Fruit fly (Drosophila melanogaster) whole organism, embryonic: ENCODE data around the gene asf1.

Experiments
- Adf1 ChIP-seq: fragments of 200-800 bp; sonication (Bioruptor generic); IDR thresholded peaks from 2 replicates; pipeline ENCODE4 v1.3.6; 2022; ENCODE audit warnings: missing biosample characterization, missing genetic modification characterization
- Bgb ChIP-seq: fragments of 200-800 bp; sonication (Bioruptor generic); IDR thresholded peaks from 2 replicates; pipeline ENCODE4 v1.3.6; 2022; ENCODE audit warnings: missing biosample characterization, missing genetic modification characterization; ENCODE audit not compliant: partially characterized antibody
- CG10147 ChIP-seq: fragments of 200-800 bp; sonication (Bioruptor generic); optimal IDR thresholded peaks from 2 replicates; lab custom pipeline; 2019; ENCODE audit warnings: missing biosample characterization, mild to moderate bottlenecking, missing genetic modification characterization, moderate library complexity
- CG10321 ChIP-seq: fragments of 200-800 bp; sonication (Bioruptor generic); IDR thresholded peaks from 2 replicates; pipeline ENCODE4 v1.3.6; 2022; ENCODE audit warnings: missing biosample characterization, missing genetic modification characterization
- CG14050 ChIP-seq: fragments of 200-800 bp; sonication (Bioruptor generic); IDR thresholded peaks from 3 replicates; pipeline ENCODE4 v1.3.6; 2022; ENCODE audit warnings: missing biosample characterization, missing genetic modification characterization
- CG15073 ChIP-seq: fragments of 200-800 bp; sonication (Bioruptor generic); optimal IDR thresholded peaks from 2 replicates; lab custom pipeline; 2016; ENCODE audit warnings: missing biosample characterization, missing genetic modification characterization
- CG16815 ChIP-seq: fragments of 200-800 bp; sonication (Bioruptor generic); optimal IDR thresholded peaks from 3 replicates; lab custom pipeline; 2017; ENCODE audit warnings: missing biosample characterization, mild to moderate bottlenecking, missing genetic modification characterization
- CG17361 ChIP-seq: fragments of 200-800 bp; sonication (Bioruptor generic); IDR thresholded peaks from 3 replicates; pipeline ENCODE4 v1.3.6; 2022; ENCODE audit warnings: missing biosample characterization, missing genetic modification characterization
- CG17802 ChIP-seq: fragments of 200-800 bp; sonication (Bioruptor generic); optimal IDR thresholded peaks from 2 replicates; lab custom pipeline; 2018; ENCODE audit warnings: missing biosample characterization, mild to moderate bottlenecking, missing genetic modification characterization, moderate library complexity
- CG2116 ChIP-seq: fragments of 200-800 bp; sonication (Bioruptor generic); optimal IDR thresholded peaks from 3 replicates; lab custom pipeline; 2018; ENCODE audit warnings: missing biosample characterization, mild to moderate bottlenecking, missing genetic modification characterization
- CG32767 ChIP-seq: fragments of 200-800 bp; sonication (Bioruptor generic); IDR thresholded peaks from 2 replicates; pipeline ENCODE4 v1.3.6; 2022; ENCODE audit warnings: missing biosample characterization, missing genetic modification characterization
- CG3995 ChIP-seq: fragments of 200-800 bp; sonication (Bioruptor generic); optimal IDR thresholded peaks from 3 replicates; lab custom pipeline; 2016; ENCODE audit warnings: missing biosample characterization, missing genetic modification characterization
- CG4360 ChIP-seq: fragments of 200-800 bp; sonication (Bioruptor generic); IDR thresholded peaks from 2 replicates; pipeline ENCODE4 v1.3.6; 2022; ENCODE audit warnings: missing biosample characterization, missing genetic modification characterization
- CG7271 ChIP-seq: fragments of 200-800 bp; sonication (Bioruptor generic); optimal IDR thresholded peaks from 2 replicates; lab custom pipeline; 2018; ENCODE audit warnings: missing biosample characterization, mild to moderate bottlenecking, missing genetic modification characterization, moderate library complexity
- CG7556 ChIP-seq: fragments of 200-800 bp; sonication (Bioruptor generic); optimal IDR thresholded peaks from 2 replicates; lab custom pipeline; 2017; ENCODE audit warnings: missing biosample characterization, mild to moderate bottlenecking, missing genetic modification characterization
- CG8765 ChIP-seq: fragments of 200-800 bp; sonication (Bioruptor generic); IDR thresholded peaks from 2 replicates; pipeline ENCODE4 v1.3.6; 2022; ENCODE audit warnings: missing biosample characterization, missing genetic modification characterization
- CoRest ChIP-seq: fragments of 200-800 bp; sonication (Bioruptor generic); optimal IDR thresholded peaks from 3 replicates; lab custom pipeline; 2018; ENCODE audit warnings: missing biosample characterization, mild to moderate bottlenecking, missing genetic modification characterization, moderate library complexity
- D ChIP-seq, 2 experiments: fragments of 200-800 bp in 1 of 2; fragments of >200 bp in 1 of 2; sonication (Bioruptor generic) in 1 of 2; optimal IDR thresholded peaks; 2 replicates in 1 of 2; 3 replicates in 1 of 2; lab custom pipeline; 2017; ENCODE audit warnings: mild to moderate bottlenecking in 1 of 2, missing biosample characterization in 1 of 2, missing genetic modification characterization in 1 of 2, missing genetic modification reagents in 1 of 2
- Dbx ChIP-seq: fragments of 200-800 bp; sonication (Bioruptor generic); IDR thresholded peaks from 3 replicates; pipeline ENCODE4 v1.3.6; 2022; ENCODE audit warnings: missing biosample characterization, missing genetic modification characterization
- Deaf1 ChIP-seq: fragments of 200-800 bp; optimal IDR thresholded peaks from 3 replicates; lab custom pipeline; 2019; ENCODE audit warnings: missing biosample characterization, mild to moderate bottlenecking, missing genetic modification characterization, moderate library complexity
- Doc3 ChIP-seq: fragments of 200-800 bp; sonication (Bioruptor generic); IDR thresholded peaks from 3 replicates; pipeline ENCODE4 v1.3.6; 2022; ENCODE audit warnings: missing biosample characterization, missing genetic modification characterization; ENCODE audit not compliant: partially characterized antibody
- E2f1 ChIP-seq: fragments of 200-800 bp; sonication (Bioruptor generic); IDR thresholded peaks from 2 replicates; pipeline ENCODE4 v1.3.6; 2022; ENCODE audit warnings: missing biosample characterization, missing genetic modification characterization
- Ets97D ChIP-seq: fragments of 200-800 bp; sonication (Bioruptor generic); optimal IDR thresholded peaks from 3 replicates; lab custom pipeline; 2016; ENCODE audit warnings: missing biosample characterization, missing genetic modification characterization
- Jarid2 ChIP-seq: fragments of 200-800 bp; sonication (Bioruptor generic); optimal IDR thresholded peaks from 3 replicates; lab custom pipeline; 2017; ENCODE audit warnings: mild to moderate bottlenecking, missing biosample characterization, missing genetic modification reagents, missing genetic modification characterization
- Meics ChIP-seq: fragments of 200-800 bp; sonication (Bioruptor generic); optimal IDR thresholded peaks from 2 replicates; lab custom pipeline; 2017; ENCODE audit warnings: missing biosample characterization, mild to moderate bottlenecking, missing genetic modification characterization
- NC2α ChIP-seq: fragments of 200-800 bp; sonication (Bioruptor generic); optimal IDR thresholded peaks from 2 replicates; lab custom pipeline; 2016; ENCODE audit warnings: missing biosample characterization, missing genetic modification characterization
- Nf-YB ChIP-seq: fragments of 200-800 bp; sonication (Bioruptor generic); optimal IDR thresholded peaks from 3 replicates; lab custom pipeline; 2019; ENCODE audit warnings: missing biosample characterization, mild to moderate bottlenecking, missing genetic modification characterization, moderate library complexity
- Nf-YC ChIP-seq: fragments of 200-800 bp; optimal IDR thresholded peaks from 3 replicates; lab custom pipeline; 2019; ENCODE audit warnings: missing biosample characterization, mild to moderate bottlenecking, missing genetic modification characterization, moderate library complexity
- abd-A ChIP-seq: fragments of 200-800 bp; sonication (Bioruptor generic); optimal IDR thresholded peaks from 3 replicates; lab custom pipeline; 2019; ENCODE audit warnings: missing biosample characterization, mild to moderate bottlenecking, missing genetic modification characterization, moderate library complexity
- chm ChIP-seq: fragments of 200-800 bp; sonication (Bioruptor generic); IDR thresholded peaks from 2 replicates; pipeline ENCODE4 v1.3.6; 2022; ENCODE audit warnings: missing biosample characterization, missing genetic modification characterization
- crol ChIP-seq: fragments of 200-800 bp; sonication (Bioruptor generic); IDR thresholded peaks from 2 replicates; pipeline ENCODE4 v1.3.6; 2022; ENCODE audit warnings: missing biosample characterization, missing genetic modification characterization
- gcm ChIP-seq: fragments of 200-800 bp; sonication (Bioruptor generic); optimal IDR thresholded peaks from 2 replicates; lab custom pipeline; 2019; ENCODE audit warnings: missing biosample characterization, mild to moderate bottlenecking, missing genetic modification characterization, moderate library complexity
- her ChIP-seq: fragments of 200-800 bp; sonication (Bioruptor generic); optimal IDR thresholded peaks from 2 replicates; lab custom pipeline; 2016; ENCODE audit warnings: missing biosample characterization, missing genetic modification characterization
- inv ChIP-seq: fragments of 200-800 bp; sonication (Bioruptor generic); IDR thresholded peaks from 2 replicates; pipeline ENCODE4 v1.3.6; 2022; ENCODE audit warnings: missing biosample characterization, missing genetic modification characterization; ENCODE audit not compliant: partially characterized antibody
- kah ChIP-seq: fragments of 200-800 bp; sonication (Bioruptor generic); optimal IDR thresholded peaks from 2 replicates; lab custom pipeline; 2018; ENCODE audit warnings: missing biosample characterization, mild to moderate bottlenecking, missing genetic modification characterization
- lov ChIP-seq, 2 experiments: fragments of 200-800 bp in 1 of 2; fragments of >200 bp in 1 of 2; sonication (Bioruptor generic) in 1 of 2; IDR thresholded peaks in 1 of 2; optimal IDR thresholded peaks in 1 of 2; 2 replicates in 1 of 2; 3 replicates in 1 of 2; pipeline versions ENCODE4 v1.3.6 to Lab custom; 2017 to 2022; ENCODE audit warnings: missing biosample characterization in 1 of 2, missing genetic modification characterization in 1 of 2
- mld ChIP-seq: fragments of 200-800 bp; sonication (Bioruptor generic); IDR thresholded peaks from 3 replicates; pipeline ENCODE4 v1.3.6; 2022; ENCODE audit warnings: missing biosample characterization, missing genetic modification characterization; ENCODE audit not compliant: partially characterized antibody
- pan ChIP-seq, 4 experiments: fragments of >200 bp in 3 of 4; fragments of 200-800 bp in 1 of 4; sonication (Bioruptor generic) in 1 of 4; optimal IDR thresholded peaks in 3 of 4; IDR thresholded peaks in 1 of 4; 2 replicates each; pipeline versions ENCODE4 v1.3.6 to Lab custom; 2017 to 2022; ENCODE audit warnings: missing biosample characterization in 2 of 4, missing genetic modification characterization in 2 of 4, mixed read lengths in 1 of 4
- pb ChIP-seq: fragments of 200-800 bp; sonication (Bioruptor generic); optimal IDR thresholded peaks from 3 replicates; lab custom pipeline; 2016; ENCODE audit warnings: missing biosample characterization, missing genetic modification characterization
- phol ChIP-seq: fragments of 200-800 bp; sonication (Bioruptor generic); optimal IDR thresholded peaks from 3 replicates; lab custom pipeline; 2018; ENCODE audit warnings: missing biosample characterization, mild to moderate bottlenecking, missing genetic modification characterization, moderate library complexity
- salm ChIP-seq: fragments of 200-800 bp; sonication (Bioruptor generic); optimal IDR thresholded peaks from 2 replicates; lab custom pipeline; 2018; ENCODE audit warnings: missing biosample characterization, mild to moderate bottlenecking, missing genetic modification characterization
- sna ChIP-seq: fragments of 200-800 bp; sonication (Bioruptor generic); IDR thresholded peaks from 2 replicates; pipeline ENCODE4 v1.3.6; 2022; ENCODE audit warnings: missing biosample characterization, missing genetic modification characterization; ENCODE audit not compliant: partially characterized antibody
- tll ChIP-seq, 2 experiments: fragments of 200-800 bp in 1 of 2; fragments of >200 bp in 1 of 2; sonication (Bioruptor generic) in 1 of 2; optimal IDR thresholded peaks; 2 replicates each; lab custom pipeline; 2017 to 2019; ENCODE audit warnings: missing biosample characterization in 2 of 2, missing genetic modification characterization in 2 of 2, mild to moderate bottlenecking in 1 of 2, moderate library complexity in 1 of 2
- twi ChIP-seq: fragments of 200-800 bp; optimal IDR thresholded peaks from 2 replicates; lab custom pipeline; 2019; ENCODE audit warnings: missing biosample characterization, mild to moderate bottlenecking, missing genetic modification characterization, moderate library complexity
- vvl ChIP-seq: fragments of 200-800 bp; sonication (Bioruptor generic); IDR thresholded peaks from 2 replicates; pipeline ENCODE4 v1.3.6; 2022; ENCODE audit warnings: missing biosample characterization, missing genetic modification characterization
- zen2 ChIP-seq: fragments of 200-800 bp; sonication (Bioruptor generic); IDR thresholded peaks from 3 replicates; pipeline ENCODE4 v1.3.6; 2022; ENCODE audit warnings: missing biosample characterization, missing genetic modification characterization; ENCODE audit not compliant: partially characterized antibody

The asf1 gene

dm6 chr3L:19663605-19664230, 45.0 kb downstream of the asf1 start, which contains the start of gene tey:
tey (minus strand) TSS chr3L:19664104.
- no peak for TF ChIP-seq CG7556
- no peak for TF ChIP-seq Meics (GFP tag; lab: Kevin White, UChicago)
- TF ChIP-seq Dbx (GFP tag; lab: Robert Waterston, UW), result no peak; the same call in 2 of the 3 replicates
- TF ChIP-seq CG14050 (GFP tag; lab: Robert Waterston, UW), result no peak
- TF ChIP-seq inv (GFP tag; lab: Robert Waterston, UW), result no peak
- peak in 1 of 2 experiments; percentile 2 for TF ChIP-seq tll (GFP tag; optimal IDR thresholded peaks at IDR 0.05; lab: Kevin White, UChicago)
- TF ChIP-seq CG10321 (GFP tag; lab: Robert Waterston, UW), result peak; percentile 96
- no peak for TF ChIP-seq her (GFP tag; lab: Kevin White, UChicago)
- 0 out of 2 replicates have a peak, but pooled peaks have one; percentile 35 for TF ChIP-seq chm
- TF ChIP-seq CG2116 (GFP tag; lab: Kevin White, UChicago), result no peak
- no peak for TF ChIP-seq salm (tag; lab: Kevin White, UChicago)
- TF ChIP-seq CG10147 (GFP tag; lab: Kevin White, UChicago), result no peak
- 0 out of 3 replicates have a peak, but pooled peaks have one; percentile 37 for TF ChIP-seq zen2 (GFP tag; lab: Robert Waterston, UW)
- peak; percentile 75 for TF ChIP-seq crol (GFP tag; lab: Robert Waterston, UW)
- TF ChIP-seq CG4360 (GFP tag; lab: Robert Waterston, UW), result peak; percentile 94
- TF ChIP-seq CG7271 (tag; lab: Kevin White, UChicago), result peak; percentile 11
- no peak for TF ChIP-seq CG15073 (GFP tag; lab: Kevin White, UChicago)
- peak; percentile 41; the same call in 1 of the 2 replicates for TF ChIP-seq vvl (GFP tag; lab: Robert Waterston, UW)
- TF ChIP-seq Adf1 (GFP tag; lab: Robert Waterston, UW), result peak; percentile 96
- TF ChIP-seq CG16815 (GFP tag; lab: Kevin White, UChicago), result no peak
- TF ChIP-seq phol, result peak; percentile 25
- TF ChIP-seq Jarid2, result peak; percentile 83
- no peak for TF ChIP-seq pan (optimal IDR thresholded peaks at IDR 0.05; lab: Kevin White, UChicago)
- TF ChIP-seq pan (GFP tag; optimal IDR thresholded peaks at IDR 0.05 in 1 of 2, IDR thresholded peaks at IDR 0.05 in 1 of 2), result peak in 1 of 2 experiments; percentile 39
- peak; percentile 22; the same call in 1 of the 2 replicates for TF ChIP-seq CG8765 (GFP tag; lab: Robert Waterston, UW)
- no peak for TF ChIP-seq kah (GFP tag; lab: Kevin White, UChicago)
- TF ChIP-seq twi, result peak; percentile 12
- peak; percentile 0 for TF ChIP-seq Ets97D (GFP tag; lab: Kevin White, UChicago)
- TF ChIP-seq D (optimal IDR thresholded peaks at IDR 0.05; lab: Kevin White, UChicago), result peak; percentile 61
- TF ChIP-seq D (GFP tag; optimal IDR thresholded peaks at IDR 0.05; lab: Kevin White, UChicago), result no peak
- TF ChIP-seq Nf-YB (GFP tag; lab: Kevin White, UChicago), result peak; percentile 99
- no peak for TF ChIP-seq NC2α
- TF ChIP-seq Nf-YC (tag; lab: Kevin White, UChicago), result peak; percentile 99
- TF ChIP-seq abd-A (tag; lab: Kevin White, UChicago), result peak; percentile 1
- 0 out of 2 replicates have a peak, but pooled peaks have one; percentile 14 for TF ChIP-seq CG32767 (GFP tag; lab: Robert Waterston, UW)
- TF ChIP-seq pb (GFP tag; lab: Kevin White, UChicago), result no peak
- TF ChIP-seq E2f1, result 0 out of 2 replicates have a peak, but pooled peaks have one; percentile 12
- no peak for TF ChIP-seq CG17802 (tag; lab: Kevin White, UChicago)
- no peak for TF ChIP-seq CG3995 (GFP tag; lab: Kevin White, UChicago)
- no peak for TF ChIP-seq Doc3
- TF ChIP-seq Bgb, result peak; percentile 16; the same call in 1 of the 2 replicates
- TF ChIP-seq lov (optimal IDR thresholded peaks at IDR 0.05; lab: Kevin White, UChicago), result no peak
- TF ChIP-seq lov (GFP tag; IDR thresholded peaks at IDR 0.05; lab: Robert Waterston, UW), result 0 out of 3 replicates have a peak, but pooled peaks have one; percentile 11
- peak; percentile 43 for TF ChIP-seq gcm
- TF ChIP-seq CG17361 (GFP tag; lab: Robert Waterston, UW), result no peak
- TF ChIP-seq CoRest (tag; lab: Kevin White, UChicago), result peak; percentile 22
- peak; percentile 42 for TF ChIP-seq Deaf1 (tag; lab: Kevin White, UChicago)
- no peak for TF ChIP-seq sna (GFP tag; lab: Robert Waterston, UW)
- no peak for TF ChIP-seq mld (GFP tag; lab: Robert Waterston, UW)
